Fruit fly (Drosophila melanogaster): ENCODE results near the gene puc.

DNA sequence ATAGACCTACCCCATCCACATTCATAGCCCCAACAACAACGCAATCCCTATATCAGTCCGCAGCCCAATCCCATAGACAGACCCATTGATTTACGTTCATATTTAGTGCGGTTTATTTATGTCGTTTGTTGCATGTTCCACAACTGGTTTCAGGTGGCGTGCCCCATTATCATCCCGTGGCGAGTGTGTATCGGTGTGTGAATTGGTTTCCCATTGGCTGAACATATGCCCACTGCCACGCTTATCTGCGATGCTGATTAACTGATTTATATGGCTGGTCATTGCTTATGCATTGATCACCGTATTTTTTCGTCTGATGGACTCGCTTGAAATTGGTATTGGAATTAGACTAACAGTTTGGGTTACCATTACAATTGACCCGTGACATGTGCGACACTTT is 40.6 kb downstream of the puc start:
- TF ChIP-seq CTCF (optimal IDR thresholded peaks at IDR 0.05), result no peak
- no peak for TF ChIP-seq CG8478 (optimal IDR thresholded peaks at IDR 0.05)
